Worm (Caenorhabditis elegans): ENCODE data around the gene str-176.

DNA sequence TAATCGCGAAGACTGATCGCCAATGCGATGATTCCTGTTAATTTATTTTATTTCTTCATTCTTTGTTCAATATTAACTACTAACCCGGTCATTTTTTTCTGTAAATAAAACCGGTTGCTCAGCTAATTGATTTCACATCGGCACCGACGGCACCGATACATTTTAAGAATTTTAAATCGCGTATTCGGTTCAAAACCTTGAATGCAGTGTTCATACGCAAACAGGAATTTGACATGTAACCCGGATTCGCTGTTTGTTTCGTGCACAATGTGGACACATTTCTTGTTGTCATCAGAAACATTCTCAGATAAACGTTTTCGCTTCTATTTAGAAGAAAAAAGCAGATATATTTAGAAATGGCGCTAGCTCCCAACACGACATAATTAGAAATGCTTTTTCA is 36.3 kb upstream of the str-176 start:
- no peak for TF ChIP-seq fkh-10 (GFP tag; optimal IDR thresholded peaks at IDR 0.05)
- TF ChIP-seq dve-1 (tag; optimal IDR thresholded peaks at IDR 0.05), result no peak
- no peak for TF ChIP-seq lin-11 (tag; optimal IDR thresholded peaks at IDR 0.05)
- no peak for TF ChIP-seq pha-4 (tag; optimal IDR thresholded peaks at IDR 0.05)
- TF ChIP-seq hlh-30 (tag; optimal IDR thresholded peaks at IDR 0.05; ENCODE audit: insufficient read depth), result no peak
- no peak for TF ChIP-seq sox-4 (tag; optimal IDR thresholded peaks at IDR 0.05)
- TF ChIP-seq C08G9.2 (tag; optimal IDR thresholded peaks at IDR 0.05), result no peak
- no peak for TF ChIP-seq ceh-19 (GFP tag; optimal IDR thresholded peaks at IDR 0.05)
- no peak for TF ChIP-seq ceh-18 (tag; optimal IDR thresholded peaks at IDR 0.05)
- no peak for TF ChIP-seq elt-4 (tag; optimal IDR thresholded peaks at IDR 0.05)
- TF ChIP-seq pqm-1 (tag; optimal IDR thresholded peaks at IDR 0.05), result no peak
- no peak for TF ChIP-seq fkh-6 (tag; optimal IDR thresholded peaks at IDR 0.05)

Measured in whole organism, late embryonic.